Worm (Caenorhabditis elegans): ENCODE results near the gene Y17G9B.5.

DNA sequence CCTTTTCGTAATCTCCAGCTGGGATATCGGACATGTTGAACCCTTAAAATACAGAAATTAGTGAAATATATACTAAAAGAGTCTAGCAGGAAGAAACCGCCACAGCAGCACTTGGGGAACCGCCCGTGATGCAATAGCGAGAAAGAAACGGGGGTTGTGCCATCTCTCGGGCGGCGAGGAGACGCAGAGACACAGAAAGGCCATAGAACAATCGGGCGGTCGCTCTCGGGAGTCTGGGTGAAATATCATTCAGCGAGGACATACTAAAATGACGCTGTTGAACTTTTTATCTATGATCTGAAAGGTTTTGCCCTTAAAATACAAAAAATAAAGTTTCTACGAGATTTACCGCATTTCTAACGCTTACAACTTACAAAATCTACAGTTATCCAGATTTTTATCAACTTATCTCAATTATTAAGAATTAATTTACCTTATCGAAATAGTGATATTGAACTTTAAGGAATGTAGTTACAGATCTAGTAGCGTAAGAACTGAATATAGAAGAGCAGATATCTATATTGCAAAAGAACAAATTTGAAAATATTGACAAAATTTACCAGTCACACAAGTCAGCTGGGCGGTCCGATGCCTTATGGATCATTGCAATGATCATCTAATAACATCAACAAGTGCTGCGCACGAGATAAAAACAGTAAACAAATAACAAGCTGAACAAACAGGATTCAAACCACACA is 1.5 kb upstream of the Y17G9B.5 start, which contains the start of gene cyc-2.1:
- TF ChIP-seq che-1 (tag; optimal IDR thresholded peaks at IDR 0.05) (no peak), nhr-11 (tag; optimal IDR thresholded peaks at IDR 0.05) (no peak), fax-1 (tag; optimal IDR thresholded peaks at IDR 0.05) (no peak)

Measured in whole organism, late embryonic.